Worm (Caenorhabditis elegans) whole organism, mixed stage, embryonic: Measurements from ENCODE around the gene ztf-30.

Source experiments
- elt-1 ChIP-seq: sonication (generic microtip); optimal IDR thresholded peaks from 2 replicates; lab custom pipeline; 2017; ENCODE audit warnings: missing genetic modification characterization, mild to moderate bottlenecking, missing compliant biosample characterization, antibody characterized with exemption, moderate library complexity, borderline replicate concordance; ENCODE audit not compliant: insufficient read depth
- lsy-2 ChIP-seq: fragments of 150-350 bp; optimal IDR thresholded peaks from 2 replicates; lab custom pipeline; 2014; ENCODE audit warnings: missing biosample characterization, missing genetic modification characterization
- nhr-237 ChIP-seq: fragments of 150-350 bp; optimal IDR thresholded peaks from 2 replicates; lab custom pipeline; 2014; ENCODE audit warnings: missing biosample characterization, missing genetic modification characterization
- pha-4 ChIP-seq: fragments of 150-350 bp; optimal IDR thresholded peaks from 2 replicates; lab custom pipeline; 2018; ENCODE audit warnings: missing biosample characterization, missing genetic modification reagents, missing genetic modification characterization
- snpc-4 ChIP-seq: fragments of 150-350 bp; optimal IDR thresholded peaks from 2 replicates; lab custom pipeline; 2014; ENCODE audit warnings: missing biosample characterization, missing genetic modification characterization
- unc-120 ChIP-seq: sonication (generic microtip); optimal IDR thresholded peaks from 2 replicates; lab custom pipeline; 2017; ENCODE audit warnings: missing genetic modification characterization, missing compliant biosample characterization; ENCODE audit not compliant: poor library complexity, severe bottlenecking
- unc-62 ChIP-seq: fragments of 150-350 bp; optimal IDR thresholded peaks from 2 replicates; lab custom pipeline; 2014; ENCODE audit warnings: missing biosample characterization, missing genetic modification reagents, missing genetic modification characterization

DNA sequence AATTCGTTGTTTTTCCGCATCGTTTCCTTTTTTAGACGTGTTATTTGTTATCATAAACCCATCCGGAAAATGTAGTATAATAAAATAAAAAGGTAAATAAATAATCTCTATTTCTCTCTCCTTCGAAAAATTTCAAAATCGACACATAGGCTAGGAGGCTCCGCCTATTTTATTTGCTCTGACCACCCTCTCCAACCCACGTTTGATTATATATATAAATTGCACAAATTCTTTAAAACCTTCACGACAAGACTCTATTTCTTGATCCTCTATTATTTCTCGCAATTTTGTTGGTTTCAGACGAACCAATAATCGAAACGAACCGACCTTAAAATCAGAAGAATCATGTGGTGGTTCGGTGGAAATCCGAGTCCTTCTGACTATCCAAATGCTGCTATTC, 16.9 kb downstream of the ztf-30 start, which contains the start of gene doxa-1:
- TF ChIP-seq snpc-4 (tag; lab: Kevin White, UChicago) (no peak), elt-1 (tag; lab: Kevin White, UChicago) (no peak), unc-62 (no peak), pha-4 (no peak), nhr-237 (no peak), lsy-2 (no peak), unc-120 (tag; lab: Kevin White, UChicago) (no peak)
